Fruit fly (Drosophila melanogaster) whole organism, embryonic: ENCODE measurements around the gene CG7352.

ENCODE experiments used
- Adf1 ChIP-seq: fragments of 200-800 bp; sonication (Bioruptor generic); IDR thresholded peaks from 2 replicates; pipeline ENCODE4 v1.3.6; 2022; ENCODE audit warnings: missing biosample characterization, missing genetic modification characterization
- Bgb ChIP-seq: fragments of 200-800 bp; sonication (Bioruptor generic); IDR thresholded peaks from 2 replicates; pipeline ENCODE4 v1.3.6; 2022; ENCODE audit warnings: missing biosample characterization, missing genetic modification characterization; ENCODE audit not compliant: partially characterized antibody
- CG1024 ChIP-seq: fragments of 200-800 bp; sonication (Bioruptor generic); IDR thresholded peaks from 2 replicates; pipeline ENCODE4 v1.3.6; 2022; ENCODE audit warnings: missing biosample characterization, missing genetic modification characterization
- CG11085 ChIP-seq: fragments of 200-800 bp; sonication (Bioruptor generic); IDR thresholded peaks from 2 replicates; pipeline ENCODE4 v1.3.6; 2022; ENCODE audit warnings: missing biosample characterization, missing genetic modification characterization
- CG13123 ChIP-seq: fragments of 200-800 bp; sonication (Bioruptor generic); optimal IDR thresholded peaks from 2 replicates; lab custom pipeline; 2016; ENCODE audit warnings: missing biosample characterization, missing genetic modification characterization
- CG13624 ChIP-seq: fragments of 200-800 bp; sonication (Bioruptor generic); optimal IDR thresholded peaks from 2 replicates; lab custom pipeline; 2016; ENCODE audit warnings: missing biosample characterization, missing genetic modification characterization
- CG17829 ChIP-seq: fragments of 200-800 bp; optimal IDR thresholded peaks from 2 replicates; lab custom pipeline; 2019; ENCODE audit warnings: missing biosample characterization, mild to moderate bottlenecking, missing genetic modification characterization, moderate library complexity
- CG2116 ChIP-seq: fragments of 200-800 bp; sonication (Bioruptor generic); optimal IDR thresholded peaks from 3 replicates; lab custom pipeline; 2018; ENCODE audit warnings: missing biosample characterization, mild to moderate bottlenecking, missing genetic modification characterization
- CG2129 ChIP-seq: fragments of 200-800 bp; sonication (Bioruptor generic); IDR thresholded peaks from 2 replicates; pipeline ENCODE4 v1.3.6; 2022; ENCODE audit warnings: missing biosample characterization, missing genetic modification characterization; ENCODE audit not compliant: partially characterized antibody
- CG30020 ChIP-seq: fragments of 200-800 bp; optimal IDR thresholded peaks from 2 replicates; lab custom pipeline; 2019; ENCODE audit warnings: missing biosample characterization, mild to moderate bottlenecking, missing genetic modification characterization, moderate library complexity
- CG31388 ChIP-seq: fragments of 200-800 bp; sonication (Bioruptor generic); optimal IDR thresholded peaks from 2 replicates; lab custom pipeline; 2016; ENCODE audit warnings: missing biosample characterization, missing genetic modification characterization
- CG31441 ChIP-seq: fragments of 200-800 bp; sonication (Bioruptor generic); IDR thresholded peaks from 2 replicates; pipeline ENCODE4 v1.3.6; 2022; ENCODE audit warnings: missing biosample characterization, missing genetic modification characterization
- CG32532 ChIP-seq: fragments of 200-800 bp; sonication (Bioruptor generic); IDR thresholded peaks from 2 replicates; pipeline ENCODE4 v1.3.6; 2022; ENCODE audit warnings: missing biosample characterization, missing genetic modification characterization
- CG3726 ChIP-seq: fragments of 200-800 bp; sonication (Bioruptor generic); IDR thresholded peaks from 3 replicates; pipeline ENCODE4, ENCODE4 v1.3.6; 2022; ENCODE audit warnings: missing biosample characterization, missing genetic modification characterization
- CG3995 ChIP-seq: fragments of 200-800 bp; sonication (Bioruptor generic); optimal IDR thresholded peaks from 3 replicates; lab custom pipeline; 2016; ENCODE audit warnings: missing biosample characterization, missing genetic modification characterization
- CG5180 ChIP-seq: fragments of 200-800 bp; sonication (Bioruptor generic); optimal IDR thresholded peaks from 3 replicates; lab custom pipeline; 2017; ENCODE audit warnings: missing biosample characterization, missing genetic modification characterization, mild to moderate bottlenecking, moderate library complexity, missing genetic modification reagents
- CG7357 ChIP-seq: fragments of 200-800 bp; sonication (Bioruptor generic); IDR thresholded peaks from 3 replicates; pipeline ENCODE4 v1.3.6; 2022; ENCODE audit warnings: missing biosample characterization, missing genetic modification characterization
- CG8478 ChIP-seq: fragments of >200 bp; optimal IDR thresholded peaks from 2 replicates; lab custom pipeline; 2018
- CG8765 ChIP-seq: fragments of 200-800 bp; sonication (Bioruptor generic); IDR thresholded peaks from 2 replicates; pipeline ENCODE4 v1.3.6; 2022; ENCODE audit warnings: missing biosample characterization, missing genetic modification characterization
- CrebB ChIP-seq: fragments of 200-800 bp; sonication (Bioruptor generic); optimal IDR thresholded peaks from 3 replicates; lab custom pipeline; 2018; ENCODE audit warnings: missing biosample characterization, mild to moderate bottlenecking, missing genetic modification characterization
- Dbx ChIP-seq: fragments of 200-800 bp; sonication (Bioruptor generic); IDR thresholded peaks from 3 replicates; pipeline ENCODE4 v1.3.6; 2022; ENCODE audit warnings: missing biosample characterization, missing genetic modification characterization
- Dref ChIP-seq: fragments of 200-800 bp; sonication (Bioruptor generic); IDR thresholded peaks from 2 replicates; pipeline ENCODE4 v1.3.6; 2022; ENCODE audit warnings: missing biosample characterization, missing genetic modification characterization
- Drgx ChIP-seq: fragments of 200-800 bp; sonication (Bioruptor generic); IDR thresholded peaks from 2 replicates; pipeline ENCODE4 v1.3.6; 2022; ENCODE audit warnings: missing biosample characterization, missing genetic modification characterization
- Eip74EF ChIP-seq, 2 experiments: fragments of 200-800 bp in 1 of 2; fragments of >200 bp in 1 of 2; sonication (Bioruptor generic) in 1 of 2; optimal IDR thresholded peaks; 2 replicates each; lab custom pipeline; 2017 to 2019; ENCODE audit warnings: missing biosample characterization in 2 of 2, missing genetic modification characterization in 2 of 2, mild to moderate bottlenecking in 1 of 2, moderate library complexity in 1 of 2
- Hmr ChIP-seq: fragments of 200-800 bp; sonication (Bioruptor generic); optimal IDR thresholded peaks from 3 replicates; lab custom pipeline; 2017; ENCODE audit warnings: mild to moderate bottlenecking, missing biosample characterization, missing genetic modification reagents, missing genetic modification characterization
- Hmx ChIP-seq: fragments of 200-800 bp; sonication (Bioruptor generic); optimal IDR thresholded peaks from 2 replicates; lab custom pipeline; 2016; ENCODE audit warnings: missing biosample characterization, missing genetic modification characterization
- Mrtf ChIP-seq: fragments of 200-800 bp; sonication (Bioruptor generic); IDR thresholded peaks from 3 replicates; pipeline ENCODE4 v1.3.6; 2022; ENCODE audit warnings: missing biosample characterization, missing genetic modification characterization
- Nf-YB ChIP-seq: fragments of 200-800 bp; sonication (Bioruptor generic); optimal IDR thresholded peaks from 3 replicates; lab custom pipeline; 2019; ENCODE audit warnings: missing biosample characterization, mild to moderate bottlenecking, missing genetic modification characterization, moderate library complexity
- NfI ChIP-seq: fragments of 200-800 bp; sonication (Bioruptor generic); optimal IDR thresholded peaks from 3 replicates; lab custom pipeline; 2018; ENCODE audit warnings: missing biosample characterization, mild to moderate bottlenecking, missing genetic modification characterization, moderate library complexity
- Oli ChIP-seq: fragments of 200-800 bp; sonication (Bioruptor generic); optimal IDR thresholded peaks from 2 replicates; lab custom pipeline; 2018; ENCODE audit warnings: missing biosample characterization, mild to moderate bottlenecking, missing genetic modification characterization, moderate library complexity
- Six4 ChIP-seq: fragments of 200-800 bp; sonication (Bioruptor generic); optimal IDR thresholded peaks from 2 replicates; lab custom pipeline; 2016; ENCODE audit warnings: missing biosample characterization, missing genetic modification characterization
- Ssrp ChIP-seq: fragments of 200-800 bp; sonication (Bioruptor generic); optimal IDR thresholded peaks from 2 replicates; lab custom pipeline; 2018; ENCODE audit warnings: missing biosample characterization, mild to moderate bottlenecking, missing genetic modification characterization, moderate library complexity
- Usf ChIP-seq: fragments of 200-800 bp; sonication (Bioruptor generic); optimal IDR thresholded peaks from 2 replicates; lab custom pipeline; 2017; ENCODE audit warnings: missing genotype, missing biosample characterization, missing genetic modification characterization
- Xbp1 ChIP-seq: fragments of 200-800 bp; sonication (Bioruptor generic); optimal IDR thresholded peaks from 3 replicates; lab custom pipeline; 2016; ENCODE audit warnings: missing biosample characterization, mild to moderate bottlenecking, missing genetic modification characterization
- ato ChIP-seq: fragments of 200-800 bp; sonication (Bioruptor generic); IDR thresholded peaks from 2 replicates; pipeline ENCODE4 v1.3.6; 2022; ENCODE audit warnings: missing biosample characterization, missing genetic modification characterization; ENCODE audit not compliant: partially characterized antibody
- bbx ChIP-seq: fragments of 200-800 bp; sonication (Bioruptor generic); IDR thresholded peaks from 2 replicates; pipeline ENCODE4 v1.3.6; 2022; ENCODE audit warnings: missing biosample characterization, missing genetic modification characterization; ENCODE audit not compliant: partially characterized antibody
- dimm ChIP-seq: fragments of 200-800 bp; sonication (Bioruptor generic); IDR thresholded peaks from 2 replicates; pipeline ENCODE4 v1.3.6; 2022; ENCODE audit warnings: missing biosample characterization, missing genetic modification characterization
- dmrt11E ChIP-seq: fragments of 200-800 bp; sonication (Bioruptor generic); optimal IDR thresholded peaks from 3 replicates; lab custom pipeline; 2018; ENCODE audit warnings: missing biosample characterization, mild to moderate bottlenecking, missing genetic modification characterization, moderate library complexity
- gcm ChIP-seq: fragments of 200-800 bp; sonication (Bioruptor generic); optimal IDR thresholded peaks from 2 replicates; lab custom pipeline; 2019; ENCODE audit warnings: missing biosample characterization, mild to moderate bottlenecking, missing genetic modification characterization, moderate library complexity
- gem ChIP-seq: fragments of 200-800 bp; sonication (Bioruptor generic); optimal IDR thresholded peaks from 2 replicates; lab custom pipeline; 2019; ENCODE audit warnings: missing biosample characterization, mild to moderate bottlenecking, missing genetic modification characterization, moderate library complexity
- jing ChIP-seq: fragments of 200-800 bp; sonication (Bioruptor generic); optimal IDR thresholded peaks from 2 replicates; lab custom pipeline; 2018; ENCODE audit warnings: missing biosample characterization, mild to moderate bottlenecking, missing genetic modification characterization
- kah ChIP-seq: fragments of 200-800 bp; sonication (Bioruptor generic); optimal IDR thresholded peaks from 2 replicates; lab custom pipeline; 2018; ENCODE audit warnings: missing biosample characterization, mild to moderate bottlenecking, missing genetic modification characterization
- kni ChIP-seq: fragments of 200-800 bp; sonication (Bioruptor generic); optimal IDR thresholded peaks from 3 replicates; lab custom pipeline; 2017; ENCODE audit warnings: mild to moderate bottlenecking, missing biosample characterization, missing genetic modification reagents, missing genetic modification characterization
- oc ChIP-seq: fragments of 200-800 bp; sonication (Bioruptor generic); optimal IDR thresholded peaks from 2 replicates; lab custom pipeline; 2018; ENCODE audit warnings: missing biosample characterization, mild to moderate bottlenecking, missing genetic modification characterization, moderate library complexity
- onecut ChIP-seq: fragments of 200-800 bp; sonication (Bioruptor generic); IDR thresholded peaks from 2 replicates; pipeline ENCODE4 v1.3.6; 2022; ENCODE audit warnings: missing biosample characterization, missing genetic modification characterization
- peb ChIP-seq: fragments of 200-800 bp; sonication (Bioruptor generic); IDR thresholded peaks from 2 replicates; pipeline ENCODE4 v1.3.6; 2022; ENCODE audit warnings: missing biosample characterization, missing genetic modification characterization
- phol ChIP-seq: fragments of 200-800 bp; sonication (Bioruptor generic); optimal IDR thresholded peaks from 3 replicates; lab custom pipeline; 2018; ENCODE audit warnings: missing biosample characterization, mild to moderate bottlenecking, missing genetic modification characterization, moderate library complexity
- rib ChIP-seq: fragments of 200-800 bp; sonication (Bioruptor generic); IDR thresholded peaks from 2 replicates; pipeline ENCODE4 v1.3.6; 2022; ENCODE audit warnings: missing biosample characterization, missing genetic modification characterization
- trem ChIP-seq: fragments of 200-800 bp; optimal IDR thresholded peaks from 3 replicates; lab custom pipeline; 2019; ENCODE audit warnings: missing biosample characterization, mild to moderate bottlenecking, missing genetic modification characterization, moderate library complexity
- twi ChIP-seq: fragments of 200-800 bp; optimal IDR thresholded peaks from 2 replicates; lab custom pipeline; 2019; ENCODE audit warnings: missing biosample characterization, mild to moderate bottlenecking, missing genetic modification characterization, moderate library complexity
- vvl ChIP-seq: fragments of 200-800 bp; sonication (Bioruptor generic); IDR thresholded peaks from 2 replicates; pipeline ENCODE4 v1.3.6; 2022; ENCODE audit warnings: missing biosample characterization, missing genetic modification characterization
- z ChIP-seq: fragments of 200-800 bp; sonication (Bioruptor generic); IDR thresholded peaks from 3 replicates; pipeline ENCODE4 v1.3.6; 2022; ENCODE audit warnings: missing biosample characterization, missing genetic modification characterization

CG7352 gene

dm6 chr3R:8354969-8355368 is 7.6 kb downstream of the CG7352 start (continued):
- TF ChIP-seq CG11085 (no peak), vvl (no peak), CrebB (tag; lab: Kevin White, UChicago) (no peak), Hmr (GFP tag; lab: Kevin White, UChicago) (no peak), trem (tag; lab: Kevin White, UChicago) (no peak), ato (no peak), CG30020 (no peak), Mrtf (GFP tag; lab: Robert Waterston, UW) (no peak), Six4 (GFP tag; lab: Kevin White, UChicago) (no peak), onecut (GFP tag; lab: Robert Waterston, UW) (no peak), Xbp1 (GFP tag; lab: Kevin White, UChicago) (peak; percentile 4), Ssrp (tag; lab: Kevin White, UChicago) (peak; percentile 49), CG5180 (GFP tag; lab: Kevin White, UChicago) (no peak), kni (GFP tag; lab: Kevin White, UChicago) (no peak), peb (GFP tag; lab: Robert Waterston, UW) (no peak), dmrt11E (tag; lab: Kevin White, UChicago) (no peak), Oli (tag; lab: Kevin White, UChicago) (peak; percentile 47), Dref (GFP tag; lab: Robert Waterston, UW) (no peak), CG31441 (GFP tag; lab: Robert Waterston, UW) (no peak), CG2129 (GFP tag; lab: Robert Waterston, UW) (no peak), twi (tag; lab: Kevin White, UChicago) (no peak), dimm (GFP tag; lab: Robert Waterston, UW) (no peak), Dbx (GFP tag; lab: Robert Waterston, UW) (no peak), phol (tag; lab: Kevin White, UChicago) (peak; percentile 38), Eip74EF (GFP tag; optimal IDR thresholded peaks at IDR 0.05; lab: Kevin White, UChicago) (no peak), CG1024 (no peak), CG3726 (GFP tag; lab: Robert Waterston, UW) (no peak), CG8478 (lab: Kevin White, UChicago) (no peak), Hmx (no peak), Adf1 (GFP tag; lab: Robert Waterston, UW) (no peak), Bgb (GFP tag; lab: Robert Waterston, UW) (no peak), Drgx (peak; percentile 95), CG32532 (GFP tag; lab: Robert Waterston, UW) (no peak), CG13624 (GFP tag; lab: Kevin White, UChicago) (no peak), Nf-YB (GFP tag; lab: Kevin White, UChicago) (no peak), rib (GFP tag; lab: Robert Waterston, UW) (no peak), CG7357 (GFP tag; lab: Robert Waterston, UW) (no peak), oc (tag; lab: Kevin White, UChicago) (no peak), CG17829 (tag; lab: Kevin White, UChicago) (peak; percentile 2), CG3995 (GFP tag; lab: Kevin White, UChicago) (no peak), CG2116 (no peak), Usf (GFP tag; lab: Kevin White, UChicago) (no peak), bbx (GFP tag; lab: Robert Waterston, UW) (no peak), CG31388 (GFP tag; lab: Kevin White, UChicago) (no peak), z (GFP tag; lab: Robert Waterston, UW) (no peak), gem (tag; lab: Kevin White, UChicago) (peak; percentile 60), jing (GFP tag; lab: Kevin White, UChicago) (peak; percentile 36), gcm (GFP tag; lab: Kevin White, UChicago) (no peak), NfI (GFP tag; lab: Kevin White, UChicago) (no peak), kah (no peak), CG13123 (no peak), CG8765 (GFP tag; lab: Robert Waterston, UW) (no peak)
